Worm (Caenorhabditis elegans) whole organism, young adult: Measurements from ENCODE around the gene ZC239.15.
"Not testable (repeated sequence)": the region's sequence is repeated elsewhere in the genome, so short reads cannot be mapped to it uniquely, and the experiment has no call there.

Experiments
- F10E7.11 ChIP-seq: sonication (generic microtip); optimal IDR thresholded peaks from 2 replicates; lab custom pipeline; 2017; ENCODE audit warnings: mild to moderate bottlenecking, missing genetic modification characterization, moderate library complexity, missing compliant biosample characterization
- K11D2.4 ChIP-seq: fragments of 200-800 bp; sonication (Bioruptor generic); IDR thresholded peaks from 2 replicates; pipeline ENCODE4 v1.3.6; 2022; ENCODE audit warnings: missing genetic modification reagents, missing genetic modification characterization, missing compliant biosample characterization
- K12H6.12 ChIP-seq: fragments of 200-800 bp; sonication (Bioruptor generic); optimal IDR thresholded peaks from 2 replicates; lab custom pipeline; 2018; ENCODE audit warnings: mild to moderate bottlenecking, missing genetic modification characterization, missing compliant biosample characterization
- aptf-2 ChIP-seq: fragments of 200-800 bp; sonication (Bioruptor generic); conservative IDR thresholded peaks from 2 replicates; pipeline ENCODE4 v1.3.6; 2022; ENCODE audit warnings: missing genetic modification reagents, missing genetic modification characterization, missing compliant biosample characterization
- atf-7 ChIP-seq: sonication (generic microtip); optimal IDR thresholded peaks from 2 replicates; lab custom pipeline; 2017; ENCODE audit warnings: mild to moderate bottlenecking, missing genetic modification characterization, missing compliant biosample characterization
- bed-2 ChIP-seq: fragments of 200-800 bp; sonication (Bioruptor generic); IDR thresholded peaks from 2 replicates; pipeline ENCODE4 v1.3.6; 2022; ENCODE audit warnings: missing genetic modification reagents, missing genetic modification characterization, missing compliant biosample characterization
- ceh-58 ChIP-seq: fragments of 200-800 bp; sonication (Bioruptor generic); IDR thresholded peaks from 2 replicates; pipeline ENCODE4 v1.3.6; 2022; ENCODE audit warnings: missing genetic modification characterization, missing compliant biosample characterization
- ceh-91 ChIP-seq: fragments of 200-800 bp; sonication (Bioruptor generic); IDR thresholded peaks from 2 replicates; pipeline ENCODE4 v1.3.6; 2022; ENCODE audit warnings: missing genetic modification reagents, missing genetic modification characterization, missing compliant biosample characterization
- ets-4 ChIP-seq: fragments of 200-800 bp; sonication (Bioruptor generic); optimal IDR thresholded peaks from 2 replicates; lab custom pipeline; 2018; ENCODE audit warnings: mild to moderate bottlenecking, missing genetic modification characterization, missing compliant biosample characterization
- him-1 ChIP-seq: sonication (generic microtip); optimal IDR thresholded peaks from 2 replicates; lab custom pipeline; 2016; ENCODE audit warnings: missing genotype, missing genetic modification reagents, missing genetic modification characterization, missing compliant biosample characterization
- hlh-12 ChIP-seq: sonication (generic microtip); optimal IDR thresholded peaks from 2 replicates; lab custom pipeline; 2016; ENCODE audit warnings: missing genetic modification characterization, missing compliant biosample characterization
- hsf-1 ChIP-seq: fragments of 200-800 bp; sonication (Bioruptor generic); IDR thresholded peaks from 2 replicates; pipeline ENCODE4 v1.3.6; 2022; ENCODE audit warnings: missing genetic modification reagents, missing genetic modification characterization, missing compliant biosample characterization
- lin-40 ChIP-seq: sonication (generic microtip); optimal IDR thresholded peaks from 2 replicates; lab custom pipeline; 2016; ENCODE audit warnings: missing genetic modification characterization, mild to moderate bottlenecking, missing compliant biosample characterization, missing genotype, missing genetic modification reagents
- madf-10 ChIP-seq: sonication (generic microtip); optimal IDR thresholded peaks from 2 replicates; lab custom pipeline; 2016; ENCODE audit warnings: mild to moderate bottlenecking, missing genetic modification characterization, missing compliant biosample characterization
- madf-6 ChIP-seq: fragments of 200-800 bp; sonication (Bioruptor generic); IDR thresholded peaks from 2 replicates; pipeline ENCODE4 v1.3.6; 2022; ENCODE audit warnings: missing genetic modification reagents, missing genetic modification characterization, missing compliant biosample characterization
- madf-8 ChIP-seq: fragments of 200-800 bp; sonication (Bioruptor generic); conservative IDR thresholded peaks from 2 replicates; pipeline ENCODE4 v1.3.6; 2022; ENCODE audit warnings: missing genetic modification reagents, missing genetic modification characterization, missing compliant biosample characterization
- mel-28 ChIP-seq: sonication (generic microtip); optimal IDR thresholded peaks from 2 replicates; lab custom pipeline; 2016; ENCODE audit warnings: borderline replicate concordance, mild to moderate bottlenecking, missing genetic modification characterization, missing compliant biosample characterization
- mes-4 ChIP-seq: sonication (generic microtip); optimal IDR thresholded peaks from 2 replicates; lab custom pipeline; 2016; ENCODE audit warnings: missing genotype, missing genetic modification characterization, missing compliant biosample characterization
- nfya-1 ChIP-seq: sonication (generic microtip); optimal IDR thresholded peaks from 2 replicates; lab custom pipeline; 2017; ENCODE audit warnings: antibody characterized with exemption, missing compliant biosample characterization, missing genetic modification characterization, borderline replicate concordance; ENCODE audit not compliant: insufficient read depth
- nhr-179 ChIP-seq: sonication (generic microtip); optimal IDR thresholded peaks from 2 replicates; lab custom pipeline; 2016; ENCODE audit warnings: mild to moderate bottlenecking, missing genetic modification characterization, missing compliant biosample characterization
- sea-2 ChIP-seq: fragments of 200-800 bp; sonication (Bioruptor generic); IDR thresholded peaks from 2 replicates; pipeline ENCODE4 v1.3.6; 2022; ENCODE audit warnings: missing genetic modification characterization, missing compliant biosample characterization
- snpc-1.1 ChIP-seq: sonication (generic microtip); optimal IDR thresholded peaks from 2 replicates; lab custom pipeline; 2017; ENCODE audit warnings: missing genetic modification characterization, mild to moderate bottlenecking, missing compliant biosample characterization, antibody characterized with exemption, moderate library complexity, missing genotype, missing genetic modification reagents; ENCODE audit not compliant: insufficient read depth
- snpc-4 ChIP-seq, 5 experiments: fragments of 150-350 bp in 1 of 5; sonication (generic microtip) in 4 of 5; optimal IDR thresholded peaks; 2 replicates each; lab custom pipeline; 2014 to 2018; ENCODE audit warnings: missing genetic modification characterization in 5 of 5, missing biosample characterization in 3 of 5, antibody characterized with exemption in 2 of 5, mild to moderate bottlenecking in 2 of 5, missing compliant biosample characterization in 2 of 5, missing genotype in 2 of 5, moderate library complexity in 2 of 5, missing genetic modification reagents in 1 of 5
- somi-1 ChIP-seq: fragments of 200-800 bp; sonication (Bioruptor generic); optimal IDR thresholded peaks from 2 replicates; lab custom pipeline; 2018; ENCODE audit warnings: mild to moderate bottlenecking, missing genetic modification characterization, missing compliant biosample characterization
- tbx-9 ChIP-seq: sonication (generic microtip); optimal IDR thresholded peaks from 2 replicates; lab custom pipeline; 2016; ENCODE audit warnings: borderline replicate concordance, missing genetic modification characterization, inconsistent platforms, missing compliant biosample characterization
- zfh-2 ChIP-seq: fragments of 200-800 bp; sonication (Bioruptor generic); conservative IDR thresholded peaks from 2 replicates; pipeline ENCODE4 v1.3.6; 2022; ENCODE audit warnings: missing genetic modification reagents, missing genetic modification characterization, missing compliant biosample characterization
- ztf-22 ChIP-seq: fragments of 200-800 bp; sonication (Bioruptor generic); optimal IDR thresholded peaks from 2 replicates; lab custom pipeline; 2018; ENCODE audit warnings: mild to moderate bottlenecking, missing genetic modification characterization, moderate library complexity, missing compliant biosample characterization
- ztf-6 ChIP-seq: fragments of 200-800 bp; sonication (Bioruptor generic); IDR thresholded peaks from 2 replicates; pipeline ENCODE4 v1.3.6; 2022; ENCODE audit warnings: missing genetic modification reagents, missing genetic modification characterization, missing compliant biosample characterization

The ZC239.15 gene

DNA sequence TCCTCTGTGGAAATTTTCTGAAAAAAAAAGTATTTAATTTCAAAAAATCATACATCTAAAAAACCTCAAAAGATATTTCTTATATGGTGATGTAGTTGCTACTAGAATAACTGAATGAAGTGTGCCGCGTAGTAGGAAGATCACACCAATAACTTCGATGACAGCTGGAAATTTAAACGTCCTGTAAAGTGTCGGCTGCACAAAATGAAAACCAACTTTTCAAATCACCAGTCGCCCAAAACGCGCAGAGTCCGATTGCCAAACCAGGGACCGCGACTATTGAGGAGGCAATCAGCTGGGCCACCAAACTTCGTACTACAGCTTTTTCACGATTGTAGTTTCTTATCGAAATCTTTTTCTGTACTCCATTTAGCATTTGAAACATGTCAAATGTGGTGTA is 23.3 kb downstream of the ZC239.15 start, which contains the start of gene sri-48:
Gene sri-48 (minus strand): TSS at position 101 of the 400 bp plus-strand sequence.
- TF ChIP-seq ets-4 (GFP tag; lab: Kevin White, UChicago); ztf-22 (GFP tag; lab: Kevin White, UChicago); madf-10: not testable (repeated sequence)

DNA sequence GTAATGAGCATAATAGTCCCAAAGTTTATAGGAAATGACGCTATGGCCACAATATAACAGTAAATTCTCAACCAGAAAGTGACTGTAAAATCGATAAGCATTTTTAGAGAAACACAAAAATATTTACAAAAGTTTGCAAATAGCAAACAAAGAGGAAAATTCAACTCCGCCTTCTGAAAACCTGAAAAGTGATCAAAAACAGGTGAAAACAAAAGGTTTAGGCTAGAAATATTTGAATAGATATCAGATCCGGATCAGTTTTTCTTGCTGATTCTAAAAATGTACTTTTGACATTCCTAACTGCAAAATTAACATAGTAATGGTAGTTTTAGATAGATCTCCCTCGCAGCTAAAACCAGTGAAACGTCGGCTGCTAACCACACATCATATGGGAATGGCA is 25.5 kb downstream of the ZC239.15 start, which contains the start of gene sri-51:
Gene sri-51 (minus strand): TSS at position 101 of the 400 bp plus-strand sequence.
- TF ChIP-seq madf-8 (GFP tag; lab: Robert Waterston, UW) (no peak), nfya-1 (tag; lab: Kevin White, UChicago) (no peak), ztf-6 (GFP tag; lab: Robert Waterston, UW) (no peak), snpc-1.1 (tag; lab: Kevin White, UChicago) (no peak), K11D2.4 (GFP tag; lab: Robert Waterston, UW) (no peak)

DNA sequence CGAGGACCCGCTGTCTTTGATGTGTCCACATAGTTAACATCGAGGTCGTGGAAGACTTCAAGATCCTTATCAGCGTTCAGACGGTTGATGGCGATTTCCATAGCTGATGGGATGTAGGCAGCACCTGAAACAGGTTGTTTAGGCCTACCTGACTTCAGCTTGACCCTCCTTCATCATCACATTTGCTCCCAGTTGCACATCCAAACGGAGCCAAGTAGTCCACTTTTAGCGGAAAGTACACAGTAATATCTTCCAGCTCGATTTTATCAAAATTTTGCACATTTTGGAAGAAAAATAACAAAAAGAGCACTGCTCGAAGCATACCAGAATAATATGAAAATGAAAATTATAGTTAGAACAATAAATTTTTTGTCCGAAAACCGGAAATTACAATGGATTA is 27.6 kb downstream of the ZC239.15 start, which contains the start of gene gcy-15:
Gene gcy-15 (minus strand): TSS at position 101 of the 400 bp plus-strand sequence.
- TF ChIP-seq nhr-179 (tag; lab: Kevin White, UChicago) (no peak), ceh-91 (GFP tag; lab: Robert Waterston, UW) (no peak), somi-1 (no peak), F10E7.11 (tag; lab: Kevin White, UChicago) (no peak), bed-2 (GFP tag; lab: Robert Waterston, UW) (no peak), mes-4 (tag; lab: Kevin White, UChicago) (no peak), aptf-2 (GFP tag; lab: Robert Waterston, UW) (no peak), hsf-1 (GFP tag; lab: Robert Waterston, UW) (no peak), sea-2 (GFP tag; lab: Robert Waterston, UW) (no peak), ceh-58 (no peak), tbx-9 (tag; lab: Kevin White, UChicago) (no peak), K12H6.12 (tag; lab: Kevin White, UChicago) (no peak), mel-28 (tag; lab: Kevin White, UChicago) (no peak), atf-7 (tag; lab: Kevin White, UChicago) (no peak)
- TF ChIP-seq, all 124 proteins: peak for 0

DNA sequence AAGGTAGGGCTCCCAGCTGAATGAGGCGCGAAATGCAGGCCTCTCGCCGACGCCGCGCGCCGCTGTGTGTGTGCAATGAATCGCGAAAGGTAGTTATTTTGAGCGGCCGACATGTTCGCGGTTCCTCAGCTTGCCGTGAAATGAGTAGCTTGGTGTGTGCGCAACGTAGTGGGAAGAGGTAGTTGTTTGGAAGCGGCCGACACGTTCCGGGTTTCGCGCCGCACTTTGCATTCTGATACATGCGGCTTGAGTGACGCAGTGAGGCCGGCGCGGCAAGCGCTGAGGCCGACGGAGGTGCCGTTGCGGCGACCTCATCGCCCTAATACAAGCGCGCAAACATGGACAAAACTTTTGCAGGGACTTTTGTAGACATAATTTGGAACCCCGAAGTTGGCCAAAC is 28.8 kb downstream of the ZC239.15 start:
- TF ChIP-seq zfh-2 (GFP tag; lab: Robert Waterston, UW) (peak; percentile 69; the same call in 1 of the 2 replicates), him-1 (tag; lab: Kevin White, UChicago) (no peak), snpc-4 (GFP tag; optimal IDR thresholded peaks at IDR 0.05; lab: Kevin White, UChicago) (no peak), snpc-4 (tag; optimal IDR thresholded peaks at IDR 0.05; lab: Kevin White, UChicago) (peak in 1 of 4 experiments; percentile 68)

DNA sequence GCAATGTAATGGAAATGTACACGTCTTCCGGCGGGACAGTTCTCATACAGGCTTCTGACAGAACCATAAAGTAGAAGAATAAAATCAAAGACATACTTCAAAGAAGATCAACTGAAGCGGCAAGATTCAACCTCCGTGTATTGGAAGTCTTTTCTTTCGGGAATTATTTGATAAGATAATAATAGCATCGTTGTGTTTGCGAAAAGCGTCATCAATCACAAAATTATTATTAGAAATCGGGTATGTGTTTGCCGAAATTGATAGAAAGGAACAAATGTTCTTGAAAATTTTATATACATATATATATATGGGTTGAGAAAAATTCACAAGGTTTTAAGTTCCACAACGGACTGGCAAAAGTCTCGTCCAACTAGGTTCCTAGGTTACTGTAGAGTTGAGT is 33.0 kb downstream of the ZC239.15 start, which contains the start of gene Y27F2A.9:
Gene Y27F2A.9 (minus strand): TSS at position 101 of the 400 bp plus-strand sequence.
- TF ChIP-seq madf-6 (GFP tag; lab: Robert Waterston, UW); nfya-1 (tag; lab: Kevin White, UChicago); aptf-2 (GFP tag; lab: Robert Waterston, UW): not testable (repeated sequence)
- TF ChIP-seq, all 124 proteins: peak for 0; not testable (repeated sequence) for 124

DNA sequence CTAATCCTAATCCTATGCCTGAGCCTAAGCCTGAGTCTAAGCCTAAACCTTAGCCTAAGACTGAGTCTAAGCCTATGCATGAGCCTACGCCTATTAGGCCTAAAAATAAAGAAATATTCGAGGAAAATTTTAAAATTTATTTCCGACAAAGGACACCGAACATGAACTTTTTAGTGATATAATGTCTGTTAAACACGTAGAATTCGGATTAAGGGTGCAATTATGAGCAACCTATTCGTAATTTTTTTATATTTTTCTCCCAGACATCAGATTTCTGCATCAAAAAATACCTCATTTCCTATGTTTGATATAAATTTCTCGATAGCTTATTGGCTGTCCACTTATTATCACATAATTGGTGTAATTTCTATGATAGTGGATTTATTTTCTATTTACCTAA is 35.5 kb downstream of the ZC239.15 start, which contains the start of gene Y27F2A.11:
Gene Y27F2A.11 (plus strand): TSS at position 301 of the 400 bp plus-strand sequence.
- not testable (repeated sequence) for TF ChIP-seq hlh-12, lin-40, nhr-179 (tag; lab: Kevin White, UChicago)
